Fruit fly (Drosophila melanogaster): ENCODE results near the gene CG5071.
A peak's percentile ranks its signal among the peaks of the same experiment; 100 is the strongest.

The CG5071 gene

dm6 chr3R:25628657-25629056, 10.4 kb downstream of the CG5071 start:
- TF ChIP-seq Crg-1 (GFP tag; optimal IDR thresholded peaks at IDR 0.05) (no peak), CG7045 (GFP tag; optimal IDR thresholded peaks at IDR 0.05) (no peak), cnc (optimal IDR thresholded peaks at IDR 0.05) (no peak), kay (GFP tag; ENCODE audit: borderline replicate concordance) (no peak), Mnt (GFP tag; optimal IDR thresholded peaks at IDR 0.05) (no peak), toe (GFP tag; optimal IDR thresholded peaks at IDR 0.05) (no peak), Clk (GFP tag; optimal IDR thresholded peaks at IDR 0.05) (no peak)

- TF ChIP-seq CG11617 (GFP tag; optimal IDR thresholded peaks at IDR 0.05) (no peak), Hr96 (GFP tag; optimal IDR thresholded peaks at IDR 0.05) (no peak), CG14711 (tag; optimal IDR thresholded peaks at IDR 0.05) (no peak), Mnt (GFP tag; optimal IDR thresholded peaks at IDR 0.05) (no peak), Clk (GFP tag; optimal IDR thresholded peaks at IDR 0.05) (no peak), CG5204 (GFP tag; optimal IDR thresholded peaks at IDR 0.05) (no peak), bab1 (GFP tag; optimal IDR thresholded peaks at IDR 0.05) (no peak), cic (GFP tag; optimal IDR thresholded peaks at IDR 0.05) (no peak), cnc (optimal IDR thresholded peaks at IDR 0.05) (no peak), Crg-1 (GFP tag; optimal IDR thresholded peaks at IDR 0.05) (no peak), CG12768 (GFP tag; optimal IDR thresholded peaks at IDR 0.05) (no peak)
Observed at dm6 chr3R:25630541-25630940, 12.3 kb downstream of the CG5071 start.

- TF ChIP-seq Clk (GFP tag; optimal IDR thresholded peaks at IDR 0.05) (no peak), CG33017 (tag; optimal IDR thresholded peaks at IDR 0.05) (no peak), CG7101 (tag; optimal IDR thresholded peaks at IDR 0.05) (no peak), kay (GFP tag; ENCODE audit: borderline replicate concordance) (no peak), cnc (optimal IDR thresholded peaks at IDR 0.05) (no peak), Mnt (GFP tag; optimal IDR thresholded peaks at IDR 0.05) (no peak), toe (GFP tag; optimal IDR thresholded peaks at IDR 0.05) (no peak), Crg-1 (GFP tag; optimal IDR thresholded peaks at IDR 0.05) (no peak), CG12768 (GFP tag; optimal IDR thresholded peaks at IDR 0.05) (no peak), bab1 (GFP tag; optimal IDR thresholded peaks at IDR 0.05) (no peak), ovo (GFP tag; optimal IDR thresholded peaks at IDR 0.05) (no peak), Hr96 (GFP tag; optimal IDR thresholded peaks at IDR 0.05) (no peak), CG14711 (tag; optimal IDR thresholded peaks at IDR 0.05) (no peak), pad (GFP tag; optimal IDR thresholded peaks at IDR 0.05) (no peak), CG7045 (GFP tag; optimal IDR thresholded peaks at IDR 0.05) (no peak), tj (GFP tag; optimal IDR thresholded peaks at IDR 0.05) (no peak), CG1620 (GFP tag; optimal IDR thresholded peaks at IDR 0.05) (no peak)
Observed at dm6 chr3R:25631079-25631478, 12.9 kb downstream of the CG5071 start.

- TF ChIP-seq Mnt (GFP tag; optimal IDR thresholded peaks at IDR 0.05) (no peak), Crg-1 (GFP tag; optimal IDR thresholded peaks at IDR 0.05) (no peak), pad (GFP tag; optimal IDR thresholded peaks at IDR 0.05) (no peak), Hr96 (GFP tag; optimal IDR thresholded peaks at IDR 0.05) (no peak), CG14711 (tag; optimal IDR thresholded peaks at IDR 0.05) (no peak)
Observed at dm6 chr3R:25633865-25634460, 15.7 kb downstream of the CG5071 start.

dm6 chr3R:25637294-25638174, 19.3 kb downstream of the CG5071 start, which contains the start of gene jigr1:
jigr1 (plus strand) TSS chr3R:25637843.
- TF ChIP-seq CG33017 (tag; optimal IDR thresholded peaks at IDR 0.05) (no peak), bab1 (GFP tag; optimal IDR thresholded peaks at IDR 0.05) (no peak), pad (GFP tag; optimal IDR thresholded peaks at IDR 0.05) (no peak), CG11617 (GFP tag; optimal IDR thresholded peaks at IDR 0.05) (no peak), Crg-1 (GFP tag; optimal IDR thresholded peaks at IDR 0.05) (no peak), tj (GFP tag; optimal IDR thresholded peaks at IDR 0.05) (no peak), cnc (optimal IDR thresholded peaks at IDR 0.05) (no peak), CG7101 (tag; optimal IDR thresholded peaks at IDR 0.05) (no peak), CG5204 (GFP tag; optimal IDR thresholded peaks at IDR 0.05) (no peak), Mnt (GFP tag; optimal IDR thresholded peaks at IDR 0.05) (no peak), Hr96 (GFP tag; optimal IDR thresholded peaks at IDR 0.05) (no peak), CG14711 (tag; optimal IDR thresholded peaks at IDR 0.05) (no peak), Clk (GFP tag; optimal IDR thresholded peaks at IDR 0.05) (no peak), cic (GFP tag; optimal IDR thresholded peaks at IDR 0.05) (no peak), CG12768 (GFP tag; optimal IDR thresholded peaks at IDR 0.05) (no peak)

- TF ChIP-seq Clk (GFP tag; optimal IDR thresholded peaks at IDR 0.05) (no peak), pad (GFP tag; optimal IDR thresholded peaks at IDR 0.05) (peak; percentile 93), ovo (GFP tag; optimal IDR thresholded peaks at IDR 0.05) (no peak)
Observed at dm6 chr3R:25638381-25638780, 20.2 kb downstream of the CG5071 start.

- TF ChIP-seq tj (GFP tag; optimal IDR thresholded peaks at IDR 0.05) = peak; percentile 49
- TF ChIP-seq bab1 (GFP tag; optimal IDR thresholded peaks at IDR 0.05) = peak; percentile 81
- TF ChIP-seq CG14711 (tag; optimal IDR thresholded peaks at IDR 0.05) = peak; percentile 31
- no peak for TF ChIP-seq cic (GFP tag; optimal IDR thresholded peaks at IDR 0.05)
Observed at dm6 chr3R:25638961-25639360, 20.7 kb downstream of the CG5071 start.
